Fruit fly (Drosophila melanogaster): ENCODE results near the gene knk.

knk gene

DNA sequence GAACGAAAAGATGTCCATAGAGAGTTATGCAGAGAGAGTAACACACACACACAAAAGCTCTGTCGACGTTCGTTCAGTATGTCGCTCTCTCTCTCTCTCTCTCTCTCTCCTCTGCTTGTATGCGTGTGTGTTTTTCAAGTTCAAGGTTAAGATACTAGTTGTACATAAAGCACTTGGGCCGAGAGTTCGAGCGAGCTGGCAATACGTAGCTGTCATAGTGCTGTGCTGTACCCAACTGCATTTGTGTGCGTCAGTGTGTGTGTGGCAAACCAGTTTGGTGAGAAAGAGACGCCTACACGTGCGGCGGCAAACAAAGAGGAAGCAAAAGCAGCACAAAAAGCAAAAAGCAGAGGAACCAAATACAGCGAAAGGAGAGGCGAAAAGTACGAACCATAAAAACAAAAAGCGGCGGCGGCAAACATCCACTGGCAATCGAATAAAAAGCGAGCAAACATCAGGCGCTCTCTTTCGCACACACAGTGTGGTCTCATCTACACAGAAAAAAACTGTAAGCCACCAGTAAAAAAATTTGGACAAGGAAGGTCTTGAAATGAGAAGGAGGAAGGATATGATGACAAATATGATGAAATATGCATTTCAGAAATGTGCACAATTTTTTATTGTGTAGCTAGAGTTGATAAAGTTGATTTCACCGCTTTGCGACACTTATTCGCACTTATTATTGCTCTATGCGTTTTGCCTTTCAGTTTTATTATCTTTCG is 38.1 kb downstream of the knk start (continued):
- TF ChIP-seq Hmr (GFP tag; optimal IDR thresholded peaks at IDR 0.05) (peak; percentile 71), fd102C (GFP tag; optimal IDR thresholded peaks at IDR 0.05) (no peak), fd96Cb (tag; optimal IDR thresholded peaks at IDR 0.05) (peak; percentile 43), Sox100B (GFP tag; optimal IDR thresholded peaks at IDR 0.05) (peak; percentile 20), Antp (GFP tag; optimal IDR thresholded peaks at IDR 0.05) (peak; percentile 78), NC2α (GFP tag; optimal IDR thresholded peaks at IDR 0.05) (peak; percentile 15), CG6791 (GFP tag; IDR thresholded peaks at IDR 0.05; ENCODE audit: partially characterized antibody) (no peak), tna (GFP tag; IDR thresholded peaks at IDR 0.05; ENCODE audit: partially characterized antibody) (no peak), Max (GFP tag; optimal IDR thresholded peaks at IDR 0.05) (peak; percentile 50), Fer1 (GFP tag; optimal IDR thresholded peaks at IDR 0.05) (peak; percentile 28), H15 (GFP tag; IDR thresholded peaks at IDR 0.05) (peak; percentile 62; the same call in 1 of the 3 replicates), CG1832 (GFP tag; optimal IDR thresholded peaks at IDR 0.05) (peak; percentile 80), Atf6 (GFP tag; IDR thresholded peaks at IDR 0.05) (peak; percentile 49), CG1602 (GFP tag; optimal IDR thresholded peaks at IDR 0.05) (peak; percentile 53), CG30431 (GFP tag; optimal IDR thresholded peaks at IDR 0.05) (peak; percentile 46), Myb (GFP tag; optimal IDR thresholded peaks at IDR 0.05) (peak; percentile 57), Hmx (GFP tag; optimal IDR thresholded peaks at IDR 0.05) (no peak), HLH4C (GFP tag; IDR thresholded peaks at IDR 0.05; ENCODE audit: partially characterized antibody) (no peak), gfzf (GFP tag; optimal IDR thresholded peaks at IDR 0.05) (no peak), ase (GFP tag; IDR thresholded peaks at IDR 0.05) (peak; percentile 64; the same call in 1 of the 3 replicates), Deaf1 (tag; optimal IDR thresholded peaks at IDR 0.05) (peak; percentile 43), scrt (GFP tag; optimal IDR thresholded peaks at IDR 0.05) (peak; percentile 24), CG6765 (GFP tag; optimal IDR thresholded peaks at IDR 0.05) (no peak), CG12391 (tag; optimal IDR thresholded peaks at IDR 0.05) (peak; percentile 43), wdn (GFP tag; IDR thresholded peaks at IDR 0.05) (0 out of 2 replicates have a peak, but pooled peaks have one; percentile 10), chif (GFP tag; optimal IDR thresholded peaks at IDR 0.05) (peak; percentile 60 to 77), E2f1 (GFP tag; IDR thresholded peaks at IDR 0.05) (0 out of 2 replicates have a peak, but pooled peaks have one; percentile 46), oc (tag; optimal IDR thresholded peaks at IDR 0.05) (no peak), amos (GFP tag; IDR thresholded peaks at IDR 0.05; ENCODE audit: partially characterized antibody) (no peak), pnt (GFP tag; optimal IDR thresholded peaks at IDR 0.05) (peak; percentile 66), CG8281 (tag; optimal IDR thresholded peaks at IDR 0.05) (no peak), dysf (GFP tag; IDR thresholded peaks at IDR 0.05) (peak; percentile 80), shn (GFP tag; optimal IDR thresholded peaks at IDR 0.05) (peak; percentile 31), Awh (GFP tag; IDR thresholded peaks at IDR 0.05) (peak; percentile 36; the same call in 1 of the 2 replicates), cg (GFP tag; optimal IDR thresholded peaks at IDR 0.05) (peak; percentile 96), sna (GFP tag; IDR thresholded peaks at IDR 0.05; ENCODE audit: partially characterized antibody) (0 out of 2 replicates have a peak, but pooled peaks have one; percentile 28), Adf1 (GFP tag; IDR thresholded peaks at IDR 0.05) (peak; percentile 82), Oli (tag; optimal IDR thresholded peaks at IDR 0.05) (peak; percentile 53), CG11504 (tag; optimal IDR thresholded peaks at IDR 0.05) (peak; percentile 67), CG12942 (GFP tag; optimal IDR thresholded peaks at IDR 0.05) (peak; percentile 39), CG4360 (GFP tag; IDR thresholded peaks at IDR 0.05) (no peak), NC2β (GFP tag; optimal IDR thresholded peaks at IDR 0.05) (peak; percentile 8), Taf1 (GFP tag; IDR thresholded peaks at IDR 0.05) (peak; percentile 63; the same call in 1 of the 2 replicates), CG7987 (GFP tag; optimal IDR thresholded peaks at IDR 0.05) (peak; percentile 19), mld (GFP tag; IDR thresholded peaks at IDR 0.05; ENCODE audit: partially characterized antibody) (0 out of 3 replicates have a peak, but pooled peaks have one; percentile 42), Dbx (GFP tag; IDR thresholded peaks at IDR 0.05) (peak; percentile 65; the same call in 2 of the 3 replicates), bigmax (GFP tag; optimal IDR thresholded peaks at IDR 0.05) (no peak), nmo (GFP tag; optimal IDR thresholded peaks at IDR 0.05) (peak; percentile 35)

All from whole organism, embryonic.